Worm (Caenorhabditis elegans): Measurements from ENCODE around the gene fbxa-54.

DNA sequence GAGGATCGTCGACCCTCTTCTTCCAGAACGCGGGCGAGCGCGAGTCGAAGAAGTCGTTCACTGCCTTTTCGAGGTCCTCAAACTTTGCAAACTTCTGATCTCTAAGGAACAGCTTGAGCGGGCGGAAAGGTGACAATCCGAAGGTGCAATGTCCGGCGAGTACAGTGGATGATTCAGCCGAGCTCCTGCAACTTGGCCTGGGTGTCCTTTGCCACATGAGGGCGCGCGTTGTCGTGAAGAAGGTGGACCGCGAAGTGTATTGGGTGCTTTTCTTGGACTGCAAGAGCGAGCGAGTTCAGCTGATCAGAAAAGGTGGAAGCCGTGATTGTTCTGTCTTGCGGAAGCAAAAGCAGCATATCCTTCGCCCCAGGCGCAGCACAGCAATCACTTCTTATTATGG lies 14.2 kb upstream of the fbxa-54 start:
- no peak for TF ChIP-seq ztf-11 (tag; optimal IDR thresholded peaks at IDR 0.05)
- no peak for TF ChIP-seq unc-130 (tag; optimal IDR thresholded peaks at IDR 0.05)
- TF ChIP-seq egl-27 (tag; optimal IDR thresholded peaks at IDR 0.05) = no peak

All from whole organism, L1 larva.